Fruit fly (Drosophila melanogaster) whole organism, embryonic: ENCODE data around the gene CG31908.

ENCODE experiments used
- Abd-B ChIP-seq: fragments of 200-800 bp; sonication (Bioruptor generic); optimal IDR thresholded peaks from 2 replicates; lab custom pipeline; 2018; ENCODE audit warnings: missing biosample characterization, mild to moderate bottlenecking, missing genetic modification characterization, moderate library complexity
- Bgb ChIP-seq: fragments of 200-800 bp; sonication (Bioruptor generic); IDR thresholded peaks from 2 replicates; pipeline ENCODE4 v1.3.6; 2022; ENCODE audit warnings: missing biosample characterization, missing genetic modification characterization; ENCODE audit not compliant: partially characterized antibody
- Blimp-1 ChIP-seq: fragments of 200-800 bp; sonication (Bioruptor generic); optimal IDR thresholded peaks from 3 replicates; lab custom pipeline; 2018; ENCODE audit warnings: missing biosample characterization, missing genetic modification characterization, mild to moderate bottlenecking, moderate library complexity, missing genetic modification reagents
- CG10366 ChIP-seq: fragments of 200-800 bp; sonication (Bioruptor generic); IDR thresholded peaks from 2 replicates; pipeline ENCODE4 v1.3.6; 2022; ENCODE audit warnings: missing biosample characterization, missing genetic modification characterization
- CG12236 ChIP-seq: fragments of 200-800 bp; sonication (Bioruptor generic); optimal IDR thresholded peaks from 2 replicates; lab custom pipeline; 2016; ENCODE audit warnings: missing biosample characterization, missing genetic modification characterization
- CG13296 ChIP-seq: fragments of 200-800 bp; sonication (Bioruptor generic); optimal IDR thresholded peaks from 3 replicates; lab custom pipeline; 2018; ENCODE audit warnings: missing biosample characterization, mild to moderate bottlenecking, missing genetic modification characterization
- CG17328 ChIP-seq: fragments of 200-800 bp; sonication (Bioruptor generic); IDR thresholded peaks from 2 replicates; pipeline ENCODE4 v1.3.6; 2022; ENCODE audit warnings: missing biosample characterization, missing genetic modification characterization
- CG17359 ChIP-seq: fragments of 200-800 bp; sonication (Bioruptor generic); optimal IDR thresholded peaks from 3 replicates; lab custom pipeline; 2018; ENCODE audit warnings: missing biosample characterization, mild to moderate bottlenecking, missing genetic modification characterization, moderate library complexity
- CG2199 ChIP-seq: fragments of 200-800 bp; sonication (Bioruptor generic); IDR thresholded peaks from 3 replicates; pipeline ENCODE4 v1.3.6; 2022; ENCODE audit warnings: missing biosample characterization, missing genetic modification characterization
- CG2678 ChIP-seq: fragments of 200-800 bp; sonication (Bioruptor generic); optimal IDR thresholded peaks from 3 replicates; lab custom pipeline; 2019; ENCODE audit warnings: missing biosample characterization, mild to moderate bottlenecking, missing genetic modification characterization, moderate library complexity
- CG30403 ChIP-seq: fragments of 200-800 bp; sonication (Bioruptor generic); optimal IDR thresholded peaks from 3 replicates; lab custom pipeline; 2016; ENCODE audit warnings: missing biosample characterization, missing genetic modification characterization
- CG31224 ChIP-seq: fragments of 200-800 bp; sonication (Bioruptor generic); IDR thresholded peaks from 2 replicates; pipeline ENCODE4 v1.3.6; 2022; ENCODE audit warnings: missing biosample characterization, missing genetic modification characterization
- CG34422 ChIP-seq: fragments of 200-800 bp; sonication (Bioruptor generic); IDR thresholded peaks from 3 replicates; pipeline ENCODE4 v1.3.6; 2022; ENCODE audit warnings: missing biosample characterization, missing genetic modification characterization
- CG3847 ChIP-seq: fragments of 200-800 bp; sonication (Bioruptor generic); IDR thresholded peaks from 2 replicates; pipeline ENCODE4 v1.3.6; 2022; ENCODE audit warnings: missing biosample characterization, missing genetic modification characterization
- CG3995 ChIP-seq: fragments of 200-800 bp; sonication (Bioruptor generic); optimal IDR thresholded peaks from 3 replicates; lab custom pipeline; 2016; ENCODE audit warnings: missing biosample characterization, missing genetic modification characterization
- CG43689 ChIP-seq: fragments of 200-800 bp; sonication (Bioruptor generic); IDR thresholded peaks from 2 replicates; pipeline ENCODE4 v1.3.6; 2022; ENCODE audit warnings: missing biosample characterization, missing genetic modification characterization
- CG6654 ChIP-seq: fragments of 200-800 bp; sonication (Bioruptor generic); optimal IDR thresholded peaks from 2 replicates; lab custom pipeline; 2017; ENCODE audit warnings: missing biosample characterization, mild to moderate bottlenecking, missing genetic modification characterization
- CG6813 ChIP-seq: fragments of 200-800 bp; sonication (Bioruptor generic); optimal IDR thresholded peaks from 2 replicates; lab custom pipeline; 2017; ENCODE audit warnings: missing biosample characterization, missing genetic modification characterization, mild to moderate bottlenecking, moderate library complexity, missing genetic modification reagents
- CG7987 ChIP-seq: fragments of 200-800 bp; sonication (Bioruptor generic); optimal IDR thresholded peaks from 2 replicates; lab custom pipeline; 2018; ENCODE audit warnings: missing biosample characterization, mild to moderate bottlenecking, missing genetic modification characterization, moderate library complexity
- CG8281 ChIP-seq: fragments of 200-800 bp; sonication (Bioruptor generic); optimal IDR thresholded peaks from 2 replicates; lab custom pipeline; 2018; ENCODE audit warnings: missing biosample characterization, mild to moderate bottlenecking, missing genetic modification characterization, moderate library complexity
- CG9437 ChIP-seq: fragments of 200-800 bp; sonication (Bioruptor generic); optimal IDR thresholded peaks from 2 replicates; lab custom pipeline; 2018; ENCODE audit warnings: missing biosample characterization, mild to moderate bottlenecking, missing genetic modification characterization
- CG9817 ChIP-seq: fragments of 200-800 bp; sonication (Bioruptor generic); optimal IDR thresholded peaks from 2 replicates; lab custom pipeline; 2018; ENCODE audit warnings: missing biosample characterization, mild to moderate bottlenecking, missing genetic modification characterization, moderate library complexity
- CG9932 ChIP-seq: fragments of 200-800 bp; sonication (Bioruptor generic); IDR thresholded peaks from 2 replicates; pipeline ENCODE4 v1.3.6; 2022; ENCODE audit warnings: missing biosample characterization, missing genetic modification characterization
- CoRest ChIP-seq: fragments of 200-800 bp; sonication (Bioruptor generic); optimal IDR thresholded peaks from 3 replicates; lab custom pipeline; 2018; ENCODE audit warnings: missing biosample characterization, mild to moderate bottlenecking, missing genetic modification characterization, moderate library complexity
- D19B ChIP-seq: fragments of 200-800 bp; sonication (Bioruptor generic); optimal IDR thresholded peaks from 2 replicates; lab custom pipeline; 2017; ENCODE audit warnings: missing biosample characterization, mild to moderate bottlenecking, missing genetic modification characterization
- HHEX ChIP-seq: fragments of 200-800 bp; sonication (Bioruptor generic); optimal IDR thresholded peaks from 3 replicates; lab custom pipeline; 2017; ENCODE audit warnings: missing biosample characterization, mild to moderate bottlenecking, missing genetic modification characterization, missing genetic modification reagents
- Mad ChIP-seq: fragments of 200-800 bp; sonication (Bioruptor generic); optimal IDR thresholded peaks from 2 replicates; lab custom pipeline; 2016; ENCODE audit warnings: missing biosample characterization, missing genetic modification characterization
- Med ChIP-seq: fragments of 200-800 bp; sonication (Bioruptor generic); peaks from one replicate; lab custom pipeline; 2016; ENCODE audit warnings: missing biosample characterization, missing genetic modification characterization, mild to moderate bottlenecking, inconsistent platforms, moderate library complexity
- NC2α ChIP-seq: fragments of 200-800 bp; sonication (Bioruptor generic); optimal IDR thresholded peaks from 2 replicates; lab custom pipeline; 2016; ENCODE audit warnings: missing biosample characterization, missing genetic modification characterization
- br ChIP-seq: fragments of >200 bp; optimal IDR thresholded peaks from 2 replicates; lab custom pipeline; 2017
- cas ChIP-seq: fragments of 200-800 bp; sonication (Bioruptor generic); IDR thresholded peaks from 2 replicates; pipeline ENCODE4 v1.3.6; 2022; ENCODE audit warnings: missing biosample characterization, missing genetic modification characterization
- caup ChIP-seq: fragments of 200-800 bp; sonication (Bioruptor generic); optimal IDR thresholded peaks from 3 replicates; lab custom pipeline; 2017; ENCODE audit warnings: missing biosample characterization, mild to moderate bottlenecking, missing genetic modification characterization, moderate library complexity; ENCODE audit not compliant: severe bottlenecking
- croc ChIP-seq: fragments of 200-800 bp; sonication (Bioruptor generic); conservative IDR thresholded peaks from 3 replicates; pipeline ENCODE4 v1.3.6; 2022; ENCODE audit warnings: missing biosample characterization, missing genetic modification characterization
- fd64A ChIP-seq: fragments of 200-800 bp; sonication (Bioruptor generic); optimal IDR thresholded peaks from 3 replicates; lab custom pipeline; 2018; ENCODE audit warnings: missing biosample characterization, mild to moderate bottlenecking, missing genetic modification characterization
- grn ChIP-seq: fragments of 200-800 bp; sonication (Bioruptor generic); optimal IDR thresholded peaks from 3 replicates; lab custom pipeline; 2017; ENCODE audit warnings: missing biosample characterization, missing genetic modification characterization
- hkb ChIP-seq, 2 experiments: fragments of 200-800 bp in 1 of 2; fragments of >200 bp in 1 of 2; sonication (Bioruptor generic) in 1 of 2; IDR thresholded peaks in 1 of 2; optimal IDR thresholded peaks in 1 of 2; 2 replicates each; pipeline versions ENCODE4 v1.3.6 to Lab custom; 2017 to 2022; ENCODE audit warnings: missing biosample characterization in 1 of 2, missing genetic modification characterization in 1 of 2
- klu ChIP-seq: fragments of 200-800 bp; sonication (Bioruptor generic); IDR thresholded peaks from 2 replicates; pipeline ENCODE4 v1.3.6; 2022; ENCODE audit warnings: missing biosample characterization, missing genetic modification characterization
- lilli ChIP-seq: fragments of 200-800 bp; sonication (Bioruptor generic); optimal IDR thresholded peaks from 3 replicates; lab custom pipeline; 2016; ENCODE audit warnings: missing biosample characterization, missing genetic modification characterization
- nau ChIP-seq: fragments of 200-800 bp; sonication (Bioruptor generic); optimal IDR thresholded peaks from 3 replicates; lab custom pipeline; 2017; ENCODE audit warnings: missing biosample characterization, mild to moderate bottlenecking, missing genetic modification characterization, missing genetic modification reagents
- nom ChIP-seq: fragments of 200-800 bp; sonication (Bioruptor generic); optimal IDR thresholded peaks from 2 replicates; lab custom pipeline; 2017; ENCODE audit warnings: missing biosample characterization, missing genetic modification characterization, mild to moderate bottlenecking, moderate library complexity, missing genetic modification reagents
- pfk ChIP-seq: fragments of 200-800 bp; sonication (Bioruptor generic); optimal IDR thresholded peaks from 2 replicates; lab custom pipeline; 2018; ENCODE audit warnings: missing biosample characterization, mild to moderate bottlenecking, missing genetic modification characterization, moderate library complexity
- row ChIP-seq: fragments of 200-800 bp; sonication (Bioruptor generic); IDR thresholded peaks from 3 replicates; pipeline ENCODE4 v1.3.6; 2022; ENCODE audit warnings: missing biosample characterization, missing genetic modification characterization
- schlank ChIP-seq: fragments of 200-800 bp; sonication (Bioruptor generic); optimal IDR thresholded peaks from 2 replicates; lab custom pipeline; 2018; ENCODE audit warnings: missing biosample characterization, mild to moderate bottlenecking, missing genetic modification characterization
- scrt ChIP-seq: fragments of 200-800 bp; sonication (Bioruptor generic); optimal IDR thresholded peaks from 2 replicates; lab custom pipeline; 2018; ENCODE audit warnings: missing biosample characterization, mild to moderate bottlenecking, missing genetic modification characterization, moderate library complexity
- sob ChIP-seq: fragments of 200-800 bp; sonication (Bioruptor generic); IDR thresholded peaks from 2 replicates; pipeline ENCODE4 v1.3.6; 2022; ENCODE audit warnings: missing biosample characterization, missing genetic modification characterization
- sr ChIP-seq: fragments of 200-800 bp; sonication (Bioruptor generic); IDR thresholded peaks from 3 replicates; pipeline ENCODE4 v1.3.6; 2022; ENCODE audit warnings: missing biosample characterization, missing genetic modification characterization
- ssp ChIP-seq: fragments of 200-800 bp; sonication (Bioruptor generic); IDR thresholded peaks from 2 replicates; pipeline ENCODE4 v1.3.6; 2022; ENCODE audit warnings: missing biosample characterization, missing genetic modification characterization
- vfl ChIP-seq: fragments of 200-800 bp; sonication (Bioruptor generic); optimal IDR thresholded peaks from 2 replicates; lab custom pipeline; 2016; ENCODE audit warnings: missing biosample characterization, missing genetic modification characterization
- yki ChIP-seq: fragments of >200 bp; optimal IDR thresholded peaks from 3 replicates; lab custom pipeline; 2018

The CG31908 gene

DNA sequence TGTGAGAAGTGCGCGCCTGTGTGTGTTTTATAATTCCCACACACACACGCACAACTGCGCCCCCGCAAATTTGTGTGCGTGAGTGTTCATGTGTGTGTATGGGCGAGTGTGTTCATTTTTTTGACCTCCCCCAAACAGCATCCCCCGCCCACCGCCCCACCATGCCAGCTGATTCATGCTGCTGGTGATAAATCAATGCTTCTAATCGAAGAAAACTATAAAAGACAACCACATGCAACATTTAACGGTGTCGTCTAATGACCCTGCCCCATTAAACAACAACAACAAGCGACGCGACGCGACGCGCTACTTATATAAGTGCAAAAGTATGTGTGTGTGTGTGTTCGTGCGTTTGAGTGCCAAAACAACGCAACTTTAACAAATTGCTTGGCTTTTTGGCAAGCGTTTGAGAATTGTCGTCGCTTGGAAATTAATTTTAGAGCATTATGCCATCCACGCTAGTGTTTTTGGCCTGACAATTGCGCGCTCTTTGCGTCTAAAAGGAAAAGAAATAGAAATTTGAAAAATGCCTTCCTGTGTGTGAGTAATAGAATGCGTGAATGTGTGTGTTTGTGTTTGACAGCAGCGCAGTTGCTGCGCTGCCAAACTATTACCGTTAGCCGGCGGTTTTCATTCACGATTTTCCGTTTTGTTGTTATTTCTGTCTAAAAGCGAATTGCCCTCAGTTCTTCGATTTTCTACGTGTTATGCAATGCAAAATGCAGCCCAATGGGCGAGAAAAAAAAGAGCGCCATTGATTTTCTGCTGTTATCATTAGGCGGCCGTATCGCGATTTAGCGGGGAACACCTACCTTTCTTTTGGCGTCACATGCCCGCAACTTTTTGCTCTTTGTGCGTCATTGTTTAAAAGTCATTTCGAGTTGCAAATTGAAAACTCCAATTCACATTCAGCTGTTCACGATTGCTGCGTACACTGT is 11.5 kb upstream of the CG31908 start (continued):
- TF ChIP-seq CG17328: no peak
- TF ChIP-seq row (GFP tag; lab: Robert Waterston, UW): no peak
- no peak for TF ChIP-seq yki
- no peak for TF ChIP-seq CG9817 (tag; lab: Kevin White, UChicago)
- TF ChIP-seq CG2199: no peak
- no peak for TF ChIP-seq pfk (GFP tag; lab: Kevin White, UChicago)
- no peak for TF ChIP-seq sob (GFP tag; lab: Robert Waterston, UW)
- TF ChIP-seq lilli (GFP tag; lab: Kevin White, UChicago): no peak
- no peak for TF ChIP-seq Med (GFP tag; lab: Kevin White, UChicago)
- no peak for TF ChIP-seq Blimp-1
- TF ChIP-seq caup: no peak
- TF ChIP-seq scrt: peak; percentile 17
- TF ChIP-seq CG8281: no peak
- TF ChIP-seq CoRest (tag; lab: Kevin White, UChicago): no peak
- no peak for TF ChIP-seq cas (GFP tag; lab: Robert Waterston, UW)
- TF ChIP-seq schlank (tag; lab: Kevin White, UChicago): no peak
- peak; percentile 96 for TF ChIP-seq sr (GFP tag; lab: Robert Waterston, UW)
- TF ChIP-seq CG34422 (GFP tag; lab: Robert Waterston, UW): peak; percentile 4; the same call in 1 of the 3 replicates
- no peak for TF ChIP-seq grn (GFP tag; lab: Kevin White, UChicago)
- TF ChIP-seq fd64A (GFP tag; lab: Kevin White, UChicago): no peak
- no peak for TF ChIP-seq CG6654 (GFP tag; lab: Kevin White, UChicago)
- TF ChIP-seq croc (GFP tag; lab: Robert Waterston, UW): no peak
- TF ChIP-seq Mad (GFP tag; lab: Kevin White, UChicago): no peak
- no peak for TF ChIP-seq CG9437 (GFP tag; lab: Kevin White, UChicago)
- no peak for TF ChIP-seq CG12236
- TF ChIP-seq Abd-B (GFP tag; lab: Kevin White, UChicago): peak; percentile 27
- no peak for TF ChIP-seq br
- TF ChIP-seq klu (GFP tag; lab: Robert Waterston, UW): peak; percentile 75
- TF ChIP-seq CG31224: no peak
- TF ChIP-seq CG6813 (GFP tag; lab: Kevin White, UChicago): no peak
- no peak for TF ChIP-seq CG10366
- no peak for TF ChIP-seq CG17359 (tag; lab: Kevin White, UChicago)
- TF ChIP-seq CG2678 (tag; lab: Kevin White, UChicago): peak; percentile 16
- TF ChIP-seq NC2α (GFP tag; lab: Kevin White, UChicago): no peak
- TF ChIP-seq CG7987 (GFP tag; lab: Kevin White, UChicago): no peak
- no peak for TF ChIP-seq CG3847 (GFP tag; lab: Robert Waterston, UW)
- no peak for TF ChIP-seq nau (GFP tag; lab: Kevin White, UChicago)
- TF ChIP-seq Bgb (GFP tag; lab: Robert Waterston, UW): no peak
- TF ChIP-seq D19B (GFP tag; lab: Kevin White, UChicago): no peak
- TF ChIP-seq nom: no peak
- TF ChIP-seq HHEX (GFP tag; lab: Kevin White, UChicago): no peak
- no peak for TF ChIP-seq hkb (optimal IDR thresholded peaks at IDR 0.05; lab: Kevin White, UChicago)
- no peak for TF ChIP-seq hkb (GFP tag; IDR thresholded peaks at IDR 0.05; lab: Robert Waterston, UW)
- no peak for TF ChIP-seq ssp (GFP tag; lab: Robert Waterston, UW)
- no peak for TF ChIP-seq CG30403 (GFP tag; lab: Kevin White, UChicago)
- no peak for TF ChIP-seq CG13296 (GFP tag; lab: Kevin White, UChicago)
- no peak for TF ChIP-seq CG3995 (GFP tag; lab: Kevin White, UChicago)
- TF ChIP-seq CG9932 (GFP tag; lab: Robert Waterston, UW): no peak
- TF ChIP-seq CG43689: no peak
- no peak for TF ChIP-seq vfl (GFP tag; lab: Kevin White, UChicago)
